Fruit fly (Drosophila melanogaster) whole organism, embryonic: Measurements from ENCODE around the gene Orco.

Experiments used
- Antp ChIP-seq: fragments of 200-800 bp; sonication (Bioruptor generic); optimal IDR thresholded peaks from 3 replicates; lab custom pipeline; 2016; ENCODE audit warnings: missing biosample characterization, missing genetic modification characterization
- B-H1 ChIP-seq: fragments of 200-800 bp; sonication (Bioruptor generic); IDR thresholded peaks from 3 replicates; pipeline ENCODE4 v1.3.6; 2022; ENCODE audit warnings: missing biosample characterization, missing genetic modification characterization
- BEAF-32 ChIP-seq: fragments of 200-800 bp; sonication (Bioruptor generic); optimal IDR thresholded peaks from 3 replicates; lab custom pipeline; 2017; ENCODE audit warnings: missing biosample characterization, missing genetic modification characterization, mild to moderate bottlenecking, moderate library complexity, missing genetic modification reagents
- BtbVII ChIP-seq: fragments of 200-800 bp; sonication (Bioruptor generic); optimal IDR thresholded peaks from 3 replicates; lab custom pipeline; 2017; ENCODE audit warnings: missing biosample characterization, mild to moderate bottlenecking, missing genetic modification characterization
- CG10565 ChIP-seq: fragments of 200-800 bp; sonication (Bioruptor generic); optimal IDR thresholded peaks from 3 replicates; lab custom pipeline; 2016; ENCODE audit warnings: missing biosample characterization, mild to moderate bottlenecking, missing genetic modification characterization
- CG11696 ChIP-seq: fragments of 200-800 bp; sonication (Bioruptor generic); IDR thresholded peaks from 2 replicates; pipeline ENCODE4 v1.3.6; 2022; ENCODE audit warnings: missing biosample characterization, missing genetic modification characterization
- CG12071 ChIP-seq: fragments of 200-800 bp; sonication (Bioruptor generic); optimal IDR thresholded peaks from 3 replicates; lab custom pipeline; 2018; ENCODE audit warnings: missing biosample characterization, mild to moderate bottlenecking, missing genetic modification characterization
- CG12155 ChIP-seq: fragments of 200-800 bp; sonication (Bioruptor generic); optimal IDR thresholded peaks from 3 replicates; lab custom pipeline; 2016; ENCODE audit warnings: missing biosample characterization, missing genetic modification characterization
- CG12299 ChIP-seq: fragments of 200-800 bp; sonication (Bioruptor generic); optimal IDR thresholded peaks from 2 replicates; lab custom pipeline; 2018; ENCODE audit warnings: missing biosample characterization, mild to moderate bottlenecking, missing genetic modification characterization
- CG17361 ChIP-seq: fragments of 200-800 bp; sonication (Bioruptor generic); IDR thresholded peaks from 3 replicates; pipeline ENCODE4 v1.3.6; 2022; ENCODE audit warnings: missing biosample characterization, missing genetic modification characterization
- CG17612 ChIP-seq: fragments of 200-800 bp; sonication (Bioruptor generic); IDR thresholded peaks from 2 replicates; pipeline ENCODE4 v1.3.6; 2022; ENCODE audit warnings: missing biosample characterization, missing genetic modification characterization
- CG2129 ChIP-seq: fragments of 200-800 bp; sonication (Bioruptor generic); IDR thresholded peaks from 2 replicates; pipeline ENCODE4 v1.3.6; 2022; ENCODE audit warnings: missing biosample characterization, missing genetic modification characterization; ENCODE audit not compliant: partially characterized antibody
- CG2199 ChIP-seq: fragments of 200-800 bp; sonication (Bioruptor generic); IDR thresholded peaks from 3 replicates; pipeline ENCODE4 v1.3.6; 2022; ENCODE audit warnings: missing biosample characterization, missing genetic modification characterization
- CG33213 ChIP-seq: fragments of 200-800 bp; sonication (Bioruptor generic); optimal IDR thresholded peaks from 3 replicates; lab custom pipeline; 2016; ENCODE audit warnings: missing biosample characterization, missing genetic modification characterization
- CG34376 ChIP-seq: fragments of 200-800 bp; sonication (Bioruptor generic); optimal IDR thresholded peaks from 2 replicates; lab custom pipeline; 2018; ENCODE audit warnings: missing biosample characterization, mild to moderate bottlenecking, missing genetic modification characterization
- CG7372 ChIP-seq: fragments of 200-800 bp; sonication (Bioruptor generic); IDR thresholded peaks from 2 replicates; pipeline ENCODE4 v1.3.6; 2022; ENCODE audit warnings: missing biosample characterization, missing genetic modification characterization
- CG7556 ChIP-seq: fragments of 200-800 bp; sonication (Bioruptor generic); optimal IDR thresholded peaks from 2 replicates; lab custom pipeline; 2017; ENCODE audit warnings: missing biosample characterization, mild to moderate bottlenecking, missing genetic modification characterization
- CG7786 ChIP-seq: fragments of 200-800 bp; sonication (Bioruptor generic); optimal IDR thresholded peaks from 2 replicates; lab custom pipeline; 2016; ENCODE audit warnings: missing biosample characterization, missing genetic modification characterization
- D19A ChIP-seq: fragments of 200-800 bp; optimal IDR thresholded peaks from 3 replicates; lab custom pipeline; 2019; ENCODE audit warnings: missing biosample characterization, mild to moderate bottlenecking, missing genetic modification characterization, moderate library complexity
- Deaf1 ChIP-seq: fragments of 200-800 bp; optimal IDR thresholded peaks from 3 replicates; lab custom pipeline; 2019; ENCODE audit warnings: missing biosample characterization, mild to moderate bottlenecking, missing genetic modification characterization, moderate library complexity
- Elba2 ChIP-seq: fragments of 200-800 bp; sonication (Bioruptor generic); optimal IDR thresholded peaks from 3 replicates; lab custom pipeline; 2016; ENCODE audit warnings: missing biosample characterization, missing genetic modification characterization
- HHEX ChIP-seq: fragments of 200-800 bp; sonication (Bioruptor generic); optimal IDR thresholded peaks from 3 replicates; lab custom pipeline; 2017; ENCODE audit warnings: missing biosample characterization, mild to moderate bottlenecking, missing genetic modification characterization, missing genetic modification reagents
- Hmx ChIP-seq: fragments of 200-800 bp; sonication (Bioruptor generic); optimal IDR thresholded peaks from 2 replicates; lab custom pipeline; 2016; ENCODE audit warnings: missing biosample characterization, missing genetic modification characterization
- Hr3 ChIP-seq: fragments of 200-800 bp; sonication (Bioruptor generic); optimal IDR thresholded peaks from 3 replicates; lab custom pipeline; 2016; ENCODE audit warnings: missing biosample characterization, missing genetic modification characterization
- Hr51 ChIP-seq, 2 experiments: fragments of 200-800 bp; sonication (Bioruptor generic); optimal IDR thresholded peaks; 2 replicates in 1 of 2; 3 replicates in 1 of 2; lab custom pipeline; 2016 to 2018; ENCODE audit warnings: missing biosample characterization in 2 of 2, missing genetic modification characterization in 2 of 2, mild to moderate bottlenecking in 1 of 2, moderate library complexity in 1 of 2
- Mad ChIP-seq: fragments of 200-800 bp; sonication (Bioruptor generic); optimal IDR thresholded peaks from 2 replicates; lab custom pipeline; 2016; ENCODE audit warnings: missing biosample characterization, missing genetic modification characterization
- Mrtf ChIP-seq: fragments of 200-800 bp; sonication (Bioruptor generic); IDR thresholded peaks from 3 replicates; pipeline ENCODE4 v1.3.6; 2022; ENCODE audit warnings: missing biosample characterization, missing genetic modification characterization
- NC2α ChIP-seq: fragments of 200-800 bp; sonication (Bioruptor generic); optimal IDR thresholded peaks from 2 replicates; lab custom pipeline; 2016; ENCODE audit warnings: missing biosample characterization, missing genetic modification characterization
- NC2β ChIP-seq: fragments of 200-800 bp; sonication (Bioruptor generic); optimal IDR thresholded peaks from 2 replicates; lab custom pipeline; 2016; ENCODE audit warnings: missing biosample characterization, missing genetic modification characterization
- Neu2 ChIP-seq: fragments of 200-800 bp; sonication (Bioruptor generic); optimal IDR thresholded peaks from 3 replicates; lab custom pipeline; 2016; ENCODE audit warnings: missing biosample characterization, missing genetic modification characterization, borderline replicate concordance
- NfI ChIP-seq: fragments of 200-800 bp; sonication (Bioruptor generic); optimal IDR thresholded peaks from 3 replicates; lab custom pipeline; 2018; ENCODE audit warnings: missing biosample characterization, mild to moderate bottlenecking, missing genetic modification characterization, moderate library complexity
- Oli ChIP-seq: fragments of 200-800 bp; sonication (Bioruptor generic); optimal IDR thresholded peaks from 2 replicates; lab custom pipeline; 2018; ENCODE audit warnings: missing biosample characterization, mild to moderate bottlenecking, missing genetic modification characterization, moderate library complexity
- Optix ChIP-seq: fragments of 200-800 bp; sonication (Bioruptor generic); IDR thresholded peaks from 3 replicates; pipeline ENCODE4 v1.3.6; 2022; ENCODE audit warnings: missing biosample characterization, missing genetic modification characterization
- Xrp1 ChIP-seq: fragments of 200-800 bp; sonication (Bioruptor generic); IDR thresholded peaks from 2 replicates; pipeline ENCODE4 v1.3.6; 2022; ENCODE audit warnings: missing biosample characterization, missing genetic modification characterization
- ato ChIP-seq: fragments of 200-800 bp; sonication (Bioruptor generic); IDR thresholded peaks from 2 replicates; pipeline ENCODE4 v1.3.6; 2022; ENCODE audit warnings: missing biosample characterization, missing genetic modification characterization; ENCODE audit not compliant: partially characterized antibody
- chinmo ChIP-seq: fragments of 200-800 bp; sonication (Bioruptor generic); IDR thresholded peaks from 4 replicates; pipeline ENCODE4 v1.3.6; 2022; ENCODE audit warnings: missing biosample characterization, missing genetic modification characterization; ENCODE audit not compliant: partially characterized antibody
- croc ChIP-seq: fragments of 200-800 bp; sonication (Bioruptor generic); conservative IDR thresholded peaks from 3 replicates; pipeline ENCODE4 v1.3.6; 2022; ENCODE audit warnings: missing biosample characterization, missing genetic modification characterization
- dmrt99B ChIP-seq: fragments of 200-800 bp; sonication (Bioruptor generic); optimal IDR thresholded peaks from 2 replicates; lab custom pipeline; 2018; ENCODE audit warnings: missing biosample characterization, mild to moderate bottlenecking, missing genetic modification characterization, moderate library complexity
- gcm2 ChIP-seq: fragments of 200-800 bp; sonication (Bioruptor generic); optimal IDR thresholded peaks from 2 replicates; lab custom pipeline; 2016; ENCODE audit warnings: missing biosample characterization, missing genetic modification characterization
- grn ChIP-seq: fragments of 200-800 bp; sonication (Bioruptor generic); optimal IDR thresholded peaks from 3 replicates; lab custom pipeline; 2017; ENCODE audit warnings: missing biosample characterization, missing genetic modification characterization
- ham ChIP-seq: fragments of 200-800 bp; sonication (Bioruptor generic); IDR thresholded peaks from 2 replicates; pipeline ENCODE4 v1.3.6; 2022; ENCODE audit warnings: missing biosample characterization, missing genetic modification characterization
- hbn ChIP-seq: fragments of 200-800 bp; sonication (Bioruptor generic); IDR thresholded peaks from 2 replicates; pipeline ENCODE4 v1.3.6; 2022; ENCODE audit warnings: missing biosample characterization, missing genetic modification characterization; ENCODE audit not compliant: partially characterized antibody
- jumu ChIP-seq: fragments of 200-800 bp; sonication (Bioruptor generic); optimal IDR thresholded peaks from 3 replicates; lab custom pipeline; 2016; ENCODE audit warnings: missing biosample characterization, missing genetic modification characterization
- pnt ChIP-seq: fragments of 200-800 bp; sonication (Bioruptor generic); optimal IDR thresholded peaks from 3 replicates; lab custom pipeline; 2016; ENCODE audit warnings: missing biosample characterization, missing genetic modification characterization
- sens-2 ChIP-seq: fragments of 200-800 bp; sonication (Bioruptor generic); IDR thresholded peaks from 2 replicates; pipeline ENCODE4 v1.3.6; 2022; ENCODE audit warnings: missing biosample characterization, missing genetic modification characterization
- stwl ChIP-seq: fragments of 200-800 bp; sonication (Bioruptor generic); optimal IDR thresholded peaks from 3 replicates; lab custom pipeline; 2018; ENCODE audit warnings: missing biosample characterization, mild to moderate bottlenecking, missing genetic modification characterization, moderate library complexity
- tll ChIP-seq, 2 experiments: fragments of 200-800 bp in 1 of 2; fragments of >200 bp in 1 of 2; sonication (Bioruptor generic) in 1 of 2; optimal IDR thresholded peaks; 2 replicates each; lab custom pipeline; 2017 to 2019; ENCODE audit warnings: missing biosample characterization in 2 of 2, missing genetic modification characterization in 2 of 2, mild to moderate bottlenecking in 1 of 2, moderate library complexity in 1 of 2
- tup ChIP-seq: fragments of 200-800 bp; sonication (Bioruptor generic); optimal IDR thresholded peaks from 2 replicates; lab custom pipeline; 2016; ENCODE audit warnings: missing biosample characterization, mild to moderate bottlenecking, missing genetic modification characterization, moderate library complexity
- vvl ChIP-seq: fragments of 200-800 bp; sonication (Bioruptor generic); IDR thresholded peaks from 2 replicates; pipeline ENCODE4 v1.3.6; 2022; ENCODE audit warnings: missing biosample characterization, missing genetic modification characterization

The Orco gene

dm6 chr3R:5361681-5362319 lies 50.4 kb downstream of the Orco start (continued):
- peak; percentile 84 for TF ChIP-seq CG12071
- peak; percentile 74 for TF ChIP-seq CG7556 (GFP tag; lab: Kevin White, UChicago)
- TF ChIP-seq dmrt99B (tag; lab: Kevin White, UChicago) = peak; percentile 88
- peak; percentile 90 for TF ChIP-seq pnt (GFP tag; lab: Kevin White, UChicago)
- no peak for TF ChIP-seq CG2129
- peak; percentile 59 for TF ChIP-seq CG12299 (tag; lab: Kevin White, UChicago)
- TF ChIP-seq tup (GFP tag; lab: Kevin White, UChicago) = peak; percentile 66
- peak; percentile 79 for TF ChIP-seq CG7372 (GFP tag; lab: Robert Waterston, UW)
- TF ChIP-seq croc (GFP tag; lab: Robert Waterston, UW) = peak; percentile 52
- TF ChIP-seq HHEX (GFP tag; lab: Kevin White, UChicago) = peak; percentile 76
- peak; percentile 74 for TF ChIP-seq Mad (GFP tag; lab: Kevin White, UChicago)
- TF ChIP-seq vvl (GFP tag; lab: Robert Waterston, UW) = peak; percentile 92
- no peak for TF ChIP-seq Elba2 (GFP tag; lab: Kevin White, UChicago)
- TF ChIP-seq CG12155 (GFP tag; lab: Kevin White, UChicago) = peak; percentile 84
- TF ChIP-seq Hmx = no peak
- TF ChIP-seq Antp (GFP tag; lab: Kevin White, UChicago) = peak; percentile 91
- no peak for TF ChIP-seq stwl (tag; lab: Kevin White, UChicago)
- TF ChIP-seq Neu2 = no peak
- no peak for TF ChIP-seq ato (GFP tag; lab: Robert Waterston, UW)
- TF ChIP-seq Deaf1 = no peak
- peak; percentile 54 for TF ChIP-seq Hr3 (GFP tag; lab: Kevin White, UChicago)
- TF ChIP-seq CG2199 (GFP tag; lab: Robert Waterston, UW) = 0 out of 3 replicates have a peak, but pooled peaks have one; percentile 60
- peak; percentile 66 for TF ChIP-seq D19A (tag; lab: Kevin White, UChicago)
- TF ChIP-seq ham = no peak
- peak; percentile 66; the same call in 1 of the 2 replicates for TF ChIP-seq sens-2 (GFP tag; lab: Robert Waterston, UW)
- TF ChIP-seq jumu (GFP tag; lab: Kevin White, UChicago) = peak; percentile 88
- TF ChIP-seq Hr51 (GFP tag; optimal IDR thresholded peaks at IDR 0.05; lab: Kevin White, UChicago) = peak; percentile 63 to 84
- TF ChIP-seq gcm2 (GFP tag; lab: Kevin White, UChicago) = peak; percentile 79
- TF ChIP-seq NfI = peak; percentile 79
- peak; percentile 83; the same call in 2 of the 3 replicates for TF ChIP-seq B-H1 (GFP tag; lab: Robert Waterston, UW)
- peak; percentile 69 for TF ChIP-seq CG17612
- peak; percentile 58 for TF ChIP-seq NC2β (GFP tag; lab: Kevin White, UChicago)
- TF ChIP-seq NC2α = peak; percentile 50
- TF ChIP-seq tll (GFP tag; optimal IDR thresholded peaks at IDR 0.05; lab: Kevin White, UChicago) = no peak
- 0 out of 4 replicates have a peak, but pooled peaks have one; percentile 67 for TF ChIP-seq chinmo
- peak; percentile 85 for TF ChIP-seq Xrp1
- no peak for TF ChIP-seq BEAF-32 (GFP tag; lab: Kevin White, UChicago)
- TF ChIP-seq grn (GFP tag; lab: Kevin White, UChicago) = no peak
- TF ChIP-seq CG34376 = no peak
- peak; percentile 85 for TF ChIP-seq Oli (tag; lab: Kevin White, UChicago)
- TF ChIP-seq BtbVII (GFP tag; lab: Kevin White, UChicago) = peak; percentile 77
- peak; percentile 84 for TF ChIP-seq CG7786
- TF ChIP-seq CG10565 (GFP tag; lab: Kevin White, UChicago) = no peak
- no peak; the same call in 1 of the 2 replicates for TF ChIP-seq CG11696 (GFP tag; lab: Robert Waterston, UW)
- peak; percentile 85 for TF ChIP-seq Mrtf (GFP tag; lab: Robert Waterston, UW)
- peak; percentile 73 for TF ChIP-seq CG17361 (GFP tag; lab: Robert Waterston, UW)
- peak; percentile 69 for TF ChIP-seq CG33213 (GFP tag; lab: Kevin White, UChicago)
- TF ChIP-seq hbn (GFP tag; lab: Robert Waterston, UW) = no peak
- peak; percentile 83; the same call in 2 of the 3 replicates for TF ChIP-seq Optix
